Fruit fly (Drosophila melanogaster) Kc167 (cell line): Measurements from ENCODE around the gene CG14053.

Experiments
- Sin3A ChIP-seq: fragments of >200 bp; optimal IDR thresholded peaks from 2 replicates; lab custom pipeline; 2018; ENCODE audit warnings: missing external identifiers
- h ChIP-seq: fragments of >200 bp; optimal IDR thresholded peaks from 3 replicates; lab custom pipeline; 2018; ENCODE audit warnings: missing external identifiers
- insv ChIP-seq: fragments of >200 bp; optimal IDR thresholded peaks from 3 replicates; lab custom pipeline; 2018; ENCODE audit warnings: missing external identifiers
- psq ChIP-seq: fragments of >200 bp; optimal IDR thresholded peaks from 2 replicates; lab custom pipeline; 2017; ENCODE audit warnings: missing external identifiers
- ttk ChIP-seq: sonication (Bioruptor generic); optimal IDR thresholded peaks from 2 replicates; lab custom pipeline; 2017; ENCODE audit warnings: missing external identifiers

- TF ChIP-seq psq = no peak
- no peak for TF ChIP-seq h
- no peak for TF ChIP-seq insv (lab: Kevin White, UChicago)
- no peak for TF ChIP-seq ttk (lab: Kevin White, UChicago)
- TF ChIP-seq Sin3A = no peak
Measured at dm6 chrX:2212327-2212820, 18.7 kb upstream of the CG14053 start.
